Fruit fly (Drosophila melanogaster): Measurements from ENCODE around the gene CG6843.

The CG6843 gene

DNA sequence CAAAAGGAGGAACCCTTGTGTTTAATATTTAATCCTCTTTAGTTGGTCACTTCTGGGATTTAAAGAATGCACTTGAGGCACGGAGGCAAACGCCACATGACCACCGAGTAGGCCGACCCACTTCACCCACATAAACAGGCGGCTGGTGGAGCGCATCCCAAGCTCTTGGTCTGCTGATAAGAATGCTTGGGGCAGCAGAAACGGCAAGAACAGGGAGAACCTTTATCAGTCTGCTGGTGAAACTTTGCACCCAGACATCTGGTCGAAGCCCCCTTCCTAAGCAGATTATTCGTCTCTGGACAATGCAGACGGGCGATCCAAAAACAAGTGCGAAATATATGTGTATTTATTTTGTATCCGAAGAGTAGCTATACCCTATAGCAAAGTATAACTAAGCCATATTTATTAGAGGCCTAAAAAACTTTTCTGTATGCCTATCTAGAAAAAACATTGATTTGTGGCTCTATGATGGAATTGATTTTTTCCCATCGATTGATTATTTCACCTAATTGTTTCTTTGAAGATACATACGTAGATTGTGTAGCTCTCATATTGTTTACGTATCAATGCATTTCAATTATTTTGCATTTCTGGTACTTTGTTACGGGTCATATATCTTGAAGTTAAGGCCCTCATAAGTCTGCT is 12.1 kb upstream of the CG6843 start:
- no peak for TF ChIP-seq dsf (GFP tag; optimal IDR thresholded peaks at IDR 0.05; ENCODE audit: borderline replicate concordance)
- no peak for TF ChIP-seq Myc (optimal IDR thresholded peaks at IDR 0.05)
- TF ChIP-seq ey (GFP tag; optimal IDR thresholded peaks at IDR 0.05) = no peak
- no peak for TF ChIP-seq Rel (GFP tag; optimal IDR thresholded peaks at IDR 0.05)
- peak; percentile 35 for TF ChIP-seq Rel (tag; optimal IDR thresholded peaks at IDR 0.05)
- TF ChIP-seq Mio (GFP tag; optimal IDR thresholded peaks at IDR 0.05) = no peak
- no peak for TF ChIP-seq GATAd (GFP tag; optimal IDR thresholded peaks at IDR 0.05)
- no peak for TF ChIP-seq dmrt93B (GFP tag; optimal IDR thresholded peaks at IDR 0.05)
- TF ChIP-seq Hr83 (GFP tag; optimal IDR thresholded peaks at IDR 0.05; ENCODE audit: poor library complexity, severe bottlenecking) = no peak
- peak; percentile 20 for TF ChIP-seq rgr (GFP tag; optimal IDR thresholded peaks at IDR 0.05)
- TF ChIP-seq OdsH (GFP tag; optimal IDR thresholded peaks at IDR 0.05) = no peak
- TF ChIP-seq Abd-B (GFP tag; optimal IDR thresholded peaks at IDR 0.05) = no peak
- TF ChIP-seq Jra (GFP tag; optimal IDR thresholded peaks at IDR 0.05) = no peak
- no peak for TF ChIP-seq Sp1 (GFP tag; optimal IDR thresholded peaks at IDR 0.05)
- TF ChIP-seq HLH106 (tag; optimal IDR thresholded peaks at IDR 0.05) = no peak
- peak; percentile 8 for TF ChIP-seq h (GFP tag; optimal IDR thresholded peaks at IDR 0.05)
- peak; percentile 0 for TF ChIP-seq Dif (GFP tag; optimal IDR thresholded peaks at IDR 0.05; ENCODE audit: partially characterized antibody)
- no peak for TF ChIP-seq N (GFP tag; optimal IDR thresholded peaks at IDR 0.05)
- TF ChIP-seq pan (optimal IDR thresholded peaks at IDR 0.05) = no peak
- TF ChIP-seq fru (GFP tag; optimal IDR thresholded peaks at IDR 0.05) = peak; percentile 41
- peak; percentile 30 for TF ChIP-seq Hnf4 (GFP tag; optimal IDR thresholded peaks at IDR 0.05)
- no peak for TF ChIP-seq lola (GFP tag; optimal IDR thresholded peaks at IDR 0.05)
- no peak for TF ChIP-seq Hr78 (GFP tag; optimal IDR thresholded peaks at IDR 0.05)
- no peak for TF ChIP-seq CrebA (GFP tag; optimal IDR thresholded peaks at IDR 0.05; ENCODE audit: borderline replicate concordance)
- TF ChIP-seq CG32264 (GFP tag; optimal IDR thresholded peaks at IDR 0.05) = no peak
- TF ChIP-seq foxo (GFP tag; optimal IDR thresholded peaks at IDR 0.05) = peak in 1 of 2 experiments; percentile 33
- TF ChIP-seq Dfd (GFP tag; optimal IDR thresholded peaks at IDR 0.05) = no peak
- TF ChIP-seq psq (GFP tag; optimal IDR thresholded peaks at IDR 0.05) = no peak

DNA sequence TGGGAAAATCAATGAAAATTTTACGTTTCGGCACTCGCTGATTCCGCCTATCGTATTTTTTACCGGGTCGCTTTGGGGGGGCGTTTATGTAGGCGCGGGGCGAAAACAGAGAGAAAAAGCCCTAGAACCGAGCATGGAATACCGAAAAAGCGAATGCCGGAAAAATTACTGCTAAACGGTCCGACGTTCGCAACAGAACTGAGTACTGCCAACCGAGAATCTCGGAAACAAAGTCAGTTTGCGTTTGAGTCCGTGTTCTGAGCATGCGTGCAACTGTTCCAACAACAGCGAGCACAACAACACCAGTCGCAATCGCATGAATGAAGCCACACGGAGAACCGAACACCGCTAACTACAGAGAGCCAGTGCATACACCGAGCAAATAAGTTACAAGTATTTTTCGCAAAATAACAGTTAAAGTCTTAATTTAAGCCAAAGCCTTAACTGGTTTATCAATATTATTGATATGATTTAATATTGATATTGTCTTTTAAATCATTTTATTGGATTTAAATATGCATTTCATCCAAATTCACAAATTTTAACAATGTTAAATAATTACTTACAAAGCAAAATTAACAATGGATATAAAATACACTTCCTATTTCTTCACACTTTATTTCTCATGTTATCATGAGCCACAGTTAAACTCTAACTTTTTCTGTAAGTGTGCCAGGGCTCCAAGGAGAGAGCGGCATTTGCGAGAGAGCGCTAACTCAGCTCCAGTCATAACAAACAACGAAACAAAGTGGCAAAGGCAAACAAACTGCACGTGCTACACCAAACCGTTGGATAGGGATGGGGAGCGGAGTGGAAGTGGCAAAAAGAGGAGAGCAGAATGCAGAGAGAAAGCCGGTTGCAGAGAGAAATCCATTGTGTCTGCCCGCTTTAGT is 10.9 kb upstream of the CG6843 start, which contains the start of gene CG3961:
Gene CG3961, minus strand, starts transcription at position 201 of the 893 bp plus-strand sequence.
- TF ChIP-seq Dfd (GFP tag; optimal IDR thresholded peaks at IDR 0.05) (peak; percentile 97), tai (GFP tag; optimal IDR thresholded peaks at IDR 0.05) (peak; percentile 89), CrebA (GFP tag; optimal IDR thresholded peaks at IDR 0.05; ENCODE audit: borderline replicate concordance) (peak; percentile 82), Myc (optimal IDR thresholded peaks at IDR 0.05) (no peak), dmrt93B (GFP tag; optimal IDR thresholded peaks at IDR 0.05) (peak; percentile 93), sage (GFP tag; optimal IDR thresholded peaks at IDR 0.05) (peak; percentile 89), psq (GFP tag; optimal IDR thresholded peaks at IDR 0.05) (peak; percentile 98), pan (optimal IDR thresholded peaks at IDR 0.05) (no peak), Jra (GFP tag; optimal IDR thresholded peaks at IDR 0.05) (peak; percentile 84), ey (GFP tag; optimal IDR thresholded peaks at IDR 0.05) (peak; percentile 95), usp (GFP tag; optimal IDR thresholded peaks at IDR 0.05) (no peak), dsf (GFP tag; optimal IDR thresholded peaks at IDR 0.05; ENCODE audit: borderline replicate concordance) (peak; percentile 88), woc (GFP tag; optimal IDR thresholded peaks at IDR 0.05) (peak; percentile 90), lola (GFP tag; optimal IDR thresholded peaks at IDR 0.05) (no peak), Rel (GFP tag; optimal IDR thresholded peaks at IDR 0.05) (peak; percentile 86), Rel (tag; optimal IDR thresholded peaks at IDR 0.05) (peak; percentile 82), Vsx2 (GFP tag; optimal IDR thresholded peaks at IDR 0.05; ENCODE audit: partially characterized antibody) (no peak), Hr83 (GFP tag; optimal IDR thresholded peaks at IDR 0.05; ENCODE audit: poor library complexity, severe bottlenecking) (peak; percentile 34), OdsH (GFP tag; optimal IDR thresholded peaks at IDR 0.05) (peak; percentile 99), Hr78 (GFP tag; optimal IDR thresholded peaks at IDR 0.05) (no peak), CG32264 (GFP tag; optimal IDR thresholded peaks at IDR 0.05) (peak; percentile 67), Dif (GFP tag; optimal IDR thresholded peaks at IDR 0.05; ENCODE audit: partially characterized antibody) (peak; percentile 93), Hnf4 (GFP tag; optimal IDR thresholded peaks at IDR 0.05) (peak; percentile 91), rgr (GFP tag; optimal IDR thresholded peaks at IDR 0.05) (peak; percentile 98), dl (GFP tag; optimal IDR thresholded peaks at IDR 0.05; ENCODE audit: insufficient read depth in 1 of 2, partially characterized antibody in 2 of 2) (peak; percentile 89 to 90), CG9705 (GFP tag; optimal IDR thresholded peaks at IDR 0.05) (peak; percentile 90), fru (GFP tag; optimal IDR thresholded peaks at IDR 0.05) (peak; percentile 97), foxo (GFP tag; optimal IDR thresholded peaks at IDR 0.05) (peak in 1 of 2 experiments; percentile 99), h (GFP tag; optimal IDR thresholded peaks at IDR 0.05) (peak; percentile 97), Sp1 (GFP tag; optimal IDR thresholded peaks at IDR 0.05) (peak; percentile 99), sv (GFP tag; optimal IDR thresholded peaks at IDR 0.05) (peak; percentile 94), Mio (GFP tag; optimal IDR thresholded peaks at IDR 0.05) (peak; percentile 61), GATAd (GFP tag; optimal IDR thresholded peaks at IDR 0.05) (no peak), brk (GFP tag; optimal IDR thresholded peaks at IDR 0.05) (peak; percentile 96), HLH106 (tag; optimal IDR thresholded peaks at IDR 0.05) (peak; percentile 99), Abd-B (GFP tag; optimal IDR thresholded peaks at IDR 0.05) (no peak), jim (GFP tag; optimal IDR thresholded peaks at IDR 0.05) (no peak), br (GFP tag; optimal IDR thresholded peaks at IDR 0.05) (peak; percentile 95), N (GFP tag; optimal IDR thresholded peaks at IDR 0.05) (no peak)

Measured in whole organism, wandering third instar larva.